Fruit fly (Drosophila melanogaster): ENCODE data around the gene CG11267.

dm6 chr3L:13061322-13061809 lies 45.5 kb downstream of the CG11267 start, which contains the start of the genes CG14115 and CG34428:
- TF ChIP-seq CG33017 (tag; optimal IDR thresholded peaks at IDR 0.05) (no peak), pad (GFP tag; optimal IDR thresholded peaks at IDR 0.05) (no peak), toe (GFP tag; optimal IDR thresholded peaks at IDR 0.05) (no peak), Mnt (GFP tag; optimal IDR thresholded peaks at IDR 0.05) (no peak), ovo (GFP tag; optimal IDR thresholded peaks at IDR 0.05) (no peak), CG12768 (GFP tag; optimal IDR thresholded peaks at IDR 0.05) (no peak), tj (GFP tag; optimal IDR thresholded peaks at IDR 0.05) (no peak)
